Worm (Caenorhabditis elegans) whole organism, L2 larva: ENCODE data around the gene Y24F12A.1.

ENCODE experiments used
- alr-1 ChIP-seq: fragments of 150-350 bp; optimal IDR thresholded peaks from 2 replicates; lab custom pipeline; 2014; ENCODE audit warnings: missing biosample characterization, missing genetic modification characterization
- aly-2 ChIP-seq: fragments of 150-350 bp; optimal IDR thresholded peaks from 2 replicates; lab custom pipeline; 2014; ENCODE audit warnings: missing biosample characterization, missing genetic modification characterization
- ama-1 ChIP-seq: fragments of 150-350 bp; optimal IDR thresholded peaks from 2 replicates; lab custom pipeline; 2018; ENCODE audit warnings: inconsistent platforms
- ceh-16 ChIP-seq: fragments of 150-350 bp; optimal IDR thresholded peaks from 2 replicates; lab custom pipeline; 2014; ENCODE audit warnings: missing biosample characterization, missing genetic modification characterization
- elt-1 ChIP-seq: fragments of 150-350 bp; optimal IDR thresholded peaks from 2 replicates; lab custom pipeline; 2014; ENCODE audit warnings: missing biosample characterization, missing genetic modification characterization
- elt-3 ChIP-seq: sonication (generic microtip); optimal IDR thresholded peaks from 2 replicates; lab custom pipeline; 2017; ENCODE audit warnings: missing biosample characterization, missing genetic modification characterization
- nhr-6 ChIP-seq: fragments of 150-350 bp; optimal IDR thresholded peaks from 2 replicates; lab custom pipeline; 2014; ENCODE audit warnings: missing biosample characterization, missing genetic modification characterization
- skn-1 ChIP-seq: sonication (generic microtip); optimal IDR thresholded peaks from 2 replicates; lab custom pipeline; 2017; ENCODE audit warnings: missing biosample characterization, missing genetic modification characterization
- snpc-4 ChIP-seq: fragments of 150-350 bp; optimal IDR thresholded peaks from 2 replicates; lab custom pipeline; 2014; ENCODE audit warnings: missing biosample characterization, missing genetic modification characterization
- unc-62 ChIP-seq: fragments of 150-350 bp; optimal IDR thresholded peaks from 2 replicates; lab custom pipeline; 2014; ENCODE audit warnings: missing biosample characterization, missing genetic modification reagents, missing genetic modification characterization
- ztf-1 ChIP-seq: fragments of 200-800 bp; sonication (Bioruptor generic); conservative IDR thresholded peaks from 2 replicates; pipeline ENCODE4 v1.3.6; 2022; ENCODE audit warnings: missing genetic modification characterization, missing compliant biosample characterization

ce11 chrIV:11623060-11623459, 18.0 kb downstream of the Y24F12A.1 start, which contains the start of gene lys-4:
- TF ChIP-seq elt-3 (tag; lab: Kevin White, UChicago), result no peak
- no peak for TF ChIP-seq ama-1 (lab: Kevin White, UChicago)
- no peak for TF ChIP-seq ztf-1 (GFP tag; lab: Robert Waterston, UW)
- no peak for TF ChIP-seq snpc-4 (tag; lab: Kevin White, UChicago)
- TF ChIP-seq nhr-6, result no peak
- no peak for TF ChIP-seq unc-62 (GFP tag; lab: Kevin White, UChicago)
- no peak for TF ChIP-seq ceh-16 (tag; lab: Kevin White, UChicago)
- no peak for TF ChIP-seq aly-2 (tag; lab: Kevin White, UChicago)
- no peak for TF ChIP-seq alr-1 (tag; lab: Kevin White, UChicago)
- no peak for TF ChIP-seq skn-1 (tag; lab: Kevin White, UChicago)
- TF ChIP-seq elt-1 (tag; lab: Kevin White, UChicago), result no peak
